Worm (Caenorhabditis elegans) whole organism, young adult: ENCODE data around the gene cutl-24.

Source experiments
- C06A6.2 ChIP-seq: fragments of 200-800 bp; sonication (Bioruptor generic); conservative IDR thresholded peaks from 2 replicates; pipeline ENCODE4 v1.3.6; 2022; ENCODE audit warnings: missing genetic modification characterization, missing compliant biosample characterization
- C17E4.6 ChIP-seq: fragments of 200-800 bp; sonication (Bioruptor generic); IDR thresholded peaks from 2 replicates; pipeline ENCODE4 v1.3.6; 2022; ENCODE audit warnings: missing genetic modification reagents, missing genetic modification characterization, missing compliant biosample characterization
- F10E7.11 ChIP-seq: sonication (generic microtip); optimal IDR thresholded peaks from 2 replicates; lab custom pipeline; 2017; ENCODE audit warnings: mild to moderate bottlenecking, missing genetic modification characterization, moderate library complexity, missing compliant biosample characterization
- F23B12.7 ChIP-seq: sonication (generic microtip); optimal IDR thresholded peaks from 2 replicates; lab custom pipeline; 2017; ENCODE audit warnings: missing genetic modification characterization, mild to moderate bottlenecking, missing compliant biosample characterization, antibody characterized with exemption, moderate library complexity; ENCODE audit not compliant: insufficient read depth
- F33H1.4 ChIP-seq: fragments of 200-800 bp; sonication (Bioruptor generic); IDR thresholded peaks from 2 replicates; pipeline ENCODE4 v1.3.6; 2022; ENCODE audit warnings: missing genetic modification reagents, missing genetic modification characterization, missing compliant biosample characterization
- K12H6.12 ChIP-seq: fragments of 200-800 bp; sonication (Bioruptor generic); optimal IDR thresholded peaks from 2 replicates; lab custom pipeline; 2018; ENCODE audit warnings: mild to moderate bottlenecking, missing genetic modification characterization, missing compliant biosample characterization
- Y95B8A.8 ChIP-seq: fragments of 200-800 bp; sonication (Bioruptor generic); IDR thresholded peaks from 2 replicates; pipeline ENCODE4 v1.3.6; 2022; ENCODE audit warnings: missing genetic modification reagents, missing genetic modification characterization, missing compliant biosample characterization
- athp-1 ChIP-seq: sonication (generic microtip); optimal IDR thresholded peaks from 2 replicates; lab custom pipeline; 2017; ENCODE audit warnings: mild to moderate bottlenecking, missing genetic modification characterization, missing compliant biosample characterization
- attf-5 ChIP-seq: fragments of 200-800 bp; sonication (Bioruptor generic); optimal IDR thresholded peaks from 2 replicates; lab custom pipeline; 2018; ENCODE audit warnings: mild to moderate bottlenecking, missing genetic modification characterization, missing compliant biosample characterization
- attf-6 ChIP-seq: fragments of 200-800 bp; sonication (Bioruptor generic); IDR thresholded peaks from 2 replicates; pipeline ENCODE4 v1.3.6; 2022; ENCODE audit warnings: missing genetic modification reagents, missing genetic modification characterization, missing compliant biosample characterization
- ceh-100 ChIP-seq: fragments of 200-800 bp; sonication (Bioruptor generic); IDR thresholded peaks from 2 replicates; pipeline ENCODE4 v1.3.6; 2022; ENCODE audit warnings: missing genetic modification reagents, missing genetic modification characterization, missing compliant biosample characterization
- efl-1 ChIP-seq: fragments of 150-350 bp; optimal IDR thresholded peaks from 2 replicates; lab custom pipeline; 2014; ENCODE audit warnings: missing biosample characterization, missing genetic modification reagents, missing genetic modification characterization
- egl-18 ChIP-seq: fragments of 200-800 bp; sonication (Bioruptor generic); IDR thresholded peaks from 2 replicates; pipeline ENCODE4 v1.3.6; 2022; ENCODE audit warnings: missing genetic modification reagents, missing genetic modification characterization, missing compliant biosample characterization
- egrh-3 ChIP-seq: fragments of 200-800 bp; sonication (Bioruptor generic); IDR thresholded peaks from 2 replicates; pipeline ENCODE4 v1.3.6; 2022; ENCODE audit warnings: missing genetic modification reagents, missing genetic modification characterization, missing compliant biosample characterization
- ets-4 ChIP-seq: fragments of 200-800 bp; sonication (Bioruptor generic); optimal IDR thresholded peaks from 2 replicates; lab custom pipeline; 2018; ENCODE audit warnings: mild to moderate bottlenecking, missing genetic modification characterization, missing compliant biosample characterization
- hlh-12 ChIP-seq: sonication (generic microtip); optimal IDR thresholded peaks from 2 replicates; lab custom pipeline; 2016; ENCODE audit warnings: missing genetic modification characterization, missing compliant biosample characterization
- let-526 ChIP-seq: fragments of 200-800 bp; sonication (Bioruptor generic); IDR thresholded peaks from 2 replicates; pipeline ENCODE4 v1.3.6; 2022; ENCODE audit warnings: missing genetic modification reagents, missing genetic modification characterization, missing compliant biosample characterization
- lin-35 ChIP-seq, 3 experiments: fragments of 150-350 bp in 2 of 3; sonication (generic microtip) in 1 of 3; optimal IDR thresholded peaks; 2 replicates each; lab custom pipeline; 2014 to 2018; ENCODE audit warnings: missing biosample characterization in 3 of 3, missing genetic modification characterization in 3 of 3, missing genetic modification reagents in 3 of 3
- lin-40 ChIP-seq: sonication (generic microtip); optimal IDR thresholded peaks from 2 replicates; lab custom pipeline; 2016; ENCODE audit warnings: missing genetic modification characterization, mild to moderate bottlenecking, missing compliant biosample characterization, missing genotype, missing genetic modification reagents
- lin-54 ChIP-seq: fragments of 200-800 bp; sonication (Bioruptor generic); optimal IDR thresholded peaks from 2 replicates; lab custom pipeline; 2018; ENCODE audit warnings: mild to moderate bottlenecking, missing genetic modification characterization, missing compliant biosample characterization
- lsy-27 ChIP-seq: sonication (generic microtip); optimal IDR thresholded peaks from 2 replicates; lab custom pipeline; 2017; ENCODE audit warnings: missing genetic modification characterization, mild to moderate bottlenecking, missing compliant biosample characterization, antibody characterized with exemption, missing genotype, borderline replicate concordance; ENCODE audit not compliant: insufficient read depth
- madf-10 ChIP-seq: sonication (generic microtip); optimal IDR thresholded peaks from 2 replicates; lab custom pipeline; 2016; ENCODE audit warnings: mild to moderate bottlenecking, missing genetic modification characterization, missing compliant biosample characterization
- madf-3 ChIP-seq: fragments of 200-800 bp; sonication (Bioruptor generic); IDR thresholded peaks from 2 replicates; pipeline ENCODE4 v1.3.6; 2022; ENCODE audit warnings: missing genetic modification reagents, missing genetic modification characterization, missing compliant biosample characterization
- madf-6 ChIP-seq: fragments of 200-800 bp; sonication (Bioruptor generic); IDR thresholded peaks from 2 replicates; pipeline ENCODE4 v1.3.6; 2022; ENCODE audit warnings: missing genetic modification reagents, missing genetic modification characterization, missing compliant biosample characterization
- madf-8 ChIP-seq: fragments of 200-800 bp; sonication (Bioruptor generic); conservative IDR thresholded peaks from 2 replicates; pipeline ENCODE4 v1.3.6; 2022; ENCODE audit warnings: missing genetic modification reagents, missing genetic modification characterization, missing compliant biosample characterization
- mcd-1 ChIP-seq: fragments of 200-800 bp; sonication (Bioruptor generic); IDR thresholded peaks from 2 replicates; pipeline ENCODE4 v1.3.6; 2022; ENCODE audit warnings: missing genetic modification reagents, missing genetic modification characterization, missing compliant biosample characterization
- mes-4 ChIP-seq: sonication (generic microtip); optimal IDR thresholded peaks from 2 replicates; lab custom pipeline; 2016; ENCODE audit warnings: missing genotype, missing genetic modification characterization, missing compliant biosample characterization
- mxl-1 ChIP-seq: sonication (generic microtip); optimal IDR thresholded peaks from 2 replicates; lab custom pipeline; 2016; ENCODE audit warnings: missing genetic modification characterization, missing compliant biosample characterization
- nfya-1 ChIP-seq: sonication (generic microtip); optimal IDR thresholded peaks from 2 replicates; lab custom pipeline; 2017; ENCODE audit warnings: antibody characterized with exemption, missing compliant biosample characterization, missing genetic modification characterization, borderline replicate concordance; ENCODE audit not compliant: insufficient read depth
- nfya-2 ChIP-seq: fragments of 200-800 bp; sonication (Bioruptor generic); IDR thresholded peaks from 2 replicates; pipeline ENCODE4 v1.3.6; 2022; ENCODE audit warnings: missing genetic modification reagents, missing genetic modification characterization, missing compliant biosample characterization
- nhr-120 ChIP-seq: fragments of 200-800 bp; sonication (Bioruptor generic); IDR thresholded peaks from 2 replicates; pipeline ENCODE4 v1.3.6; 2022; ENCODE audit warnings: missing genetic modification characterization, missing compliant biosample characterization
- nhr-27 ChIP-seq: fragments of 200-800 bp; sonication (Bioruptor generic); optimal IDR thresholded peaks from 2 replicates; lab custom pipeline; 2018; ENCODE audit warnings: mild to moderate bottlenecking, missing genetic modification characterization, moderate library complexity, missing compliant biosample characterization
- rec-8 ChIP-seq, 2 experiments: sonication (generic microtip); optimal IDR thresholded peaks; 2 replicates each; lab custom pipeline; 2016; ENCODE audit warnings: mild to moderate bottlenecking in 2 of 2, missing genetic modification characterization in 2 of 2, missing genetic modification reagents in 2 of 2, missing genotype in 2 of 2, missing biosample characterization in 1 of 2, missing compliant biosample characterization in 1 of 2, moderate library complexity in 1 of 2
- repo-1 ChIP-seq: sonication (generic microtip); optimal IDR thresholded peaks from 2 replicates; lab custom pipeline; 2017; ENCODE audit warnings: mild to moderate bottlenecking, missing genetic modification characterization, missing compliant biosample characterization
- snpc-1.3 ChIP-seq: sonication (generic microtip); optimal IDR thresholded peaks from 2 replicates; lab custom pipeline; 2017; ENCODE audit warnings: missing genetic modification characterization, mild to moderate bottlenecking, missing compliant biosample characterization, antibody characterized with exemption, moderate library complexity, missing genotype, missing genetic modification reagents; ENCODE audit not compliant: insufficient read depth
- snpc-4 ChIP-seq, 5 experiments: fragments of 150-350 bp in 1 of 5; sonication (generic microtip) in 4 of 5; optimal IDR thresholded peaks; 2 replicates each; lab custom pipeline; 2014 to 2018; ENCODE audit warnings: missing genetic modification characterization in 5 of 5, missing biosample characterization in 3 of 5, antibody characterized with exemption in 2 of 5, mild to moderate bottlenecking in 2 of 5, missing compliant biosample characterization in 2 of 5, missing genotype in 2 of 5, moderate library complexity in 2 of 5, missing genetic modification reagents in 1 of 5
- tbx-9 ChIP-seq: sonication (generic microtip); optimal IDR thresholded peaks from 2 replicates; lab custom pipeline; 2016; ENCODE audit warnings: borderline replicate concordance, missing genetic modification characterization, inconsistent platforms, missing compliant biosample characterization
- xnd-1 ChIP-seq: sonication (generic microtip); optimal IDR thresholded peaks from 2 replicates; lab custom pipeline; 2016; ENCODE audit warnings: missing genotype, missing genetic modification reagents, missing genetic modification characterization, missing compliant biosample characterization
- zfh-2 ChIP-seq: fragments of 200-800 bp; sonication (Bioruptor generic); conservative IDR thresholded peaks from 2 replicates; pipeline ENCODE4 v1.3.6; 2022; ENCODE audit warnings: missing genetic modification reagents, missing genetic modification characterization, missing compliant biosample characterization
- ztf-25 ChIP-seq: fragments of 200-800 bp; sonication (Bioruptor generic); IDR thresholded peaks from 2 replicates; pipeline ENCODE4 v1.3.6; 2022; ENCODE audit warnings: missing genetic modification reagents, missing genetic modification characterization, missing compliant biosample characterization
- ztf-3 ChIP-seq: fragments of 200-800 bp; sonication (Bioruptor generic); optimal IDR thresholded peaks from 2 replicates; lab custom pipeline; 2018; ENCODE audit warnings: mild to moderate bottlenecking, missing genetic modification characterization, missing compliant biosample characterization

cutl-24 gene

ce11 chrIV:162530-162929 lies 2.3 kb upstream of the cutl-24 start, which contains the start of gene Y38C1AA.6:
Gene Y38C1AA.6, plus strand, starts transcription at chrIV:162830.
- TF ChIP-seq let-526 (GFP tag; lab: Robert Waterston, UW) = no peak
- TF ChIP-seq madf-6 (GFP tag; lab: Robert Waterston, UW) = no peak
- no peak for TF ChIP-seq C17E4.6
- TF ChIP-seq F10E7.11 (tag; lab: Kevin White, UChicago) = no peak
- no peak for TF ChIP-seq lsy-27 (tag; lab: Kevin White, UChicago)
- no peak for TF ChIP-seq F33H1.4 (GFP tag; lab: Robert Waterston, UW)
- no peak for TF ChIP-seq ztf-3 (GFP tag; lab: Kevin White, UChicago)
- TF ChIP-seq K12H6.12 (tag; lab: Kevin White, UChicago) = no peak
- no peak for TF ChIP-seq lin-54 (GFP tag; lab: Kevin White, UChicago)
- no peak for TF ChIP-seq madf-10 (tag; lab: Kevin White, UChicago)
- no peak for TF ChIP-seq attf-6 (GFP tag; lab: Robert Waterston, UW)
- TF ChIP-seq, all 124 proteins: peak for 0

- TF ChIP-seq zfh-2 (0 out of 2 replicates have a peak, but pooled peaks have one; percentile 14), efl-1 (peak; percentile 39), nhr-27 (tag; lab: Kevin White, UChicago) (no peak)
- TF ChIP-seq, all 124 proteins: peak for 2
Measured at ce11 chrIV:171036-171435, 6.2 kb downstream of the cutl-24 start.

- TF ChIP-seq snpc-1.3 (tag; lab: Kevin White, UChicago) = no peak
- TF ChIP-seq xnd-1 (tag; lab: Kevin White, UChicago) = no peak
- no peak for TF ChIP-seq repo-1 (tag; lab: Kevin White, UChicago)
- TF ChIP-seq nfya-2 (GFP tag; lab: Robert Waterston, UW) = no peak
- no peak for TF ChIP-seq ceh-100 (GFP tag; lab: Robert Waterston, UW)
- TF ChIP-seq Y95B8A.8 = no peak
- TF ChIP-seq nhr-120 (GFP tag; lab: Robert Waterston, UW) = no peak
- no peak for TF ChIP-seq rec-8 (tag; optimal IDR thresholded peaks at IDR 0.05; lab: Kevin White, UChicago)
- TF ChIP-seq madf-3 (GFP tag; lab: Robert Waterston, UW) = no peak
- TF ChIP-seq nfya-1 (tag; lab: Kevin White, UChicago) = no peak
- no peak for TF ChIP-seq mcd-1 (GFP tag; lab: Robert Waterston, UW)
- TF ChIP-seq lin-40 = no peak
Measured at ce11 chrIV:172990-173389, 8.1 kb downstream of the cutl-24 start.

- TF ChIP-seq ets-4 (GFP tag; lab: Kevin White, UChicago) = no peak
Measured at ce11 chrIV:174115-174514, 9.2 kb downstream of the cutl-24 start.

- TF ChIP-seq attf-5 (GFP tag; lab: Kevin White, UChicago) (no peak), ztf-25 (GFP tag; lab: Robert Waterston, UW) (no peak), F23B12.7 (tag; lab: Kevin White, UChicago) (no peak), hlh-12 (tag; lab: Kevin White, UChicago) (no peak), lin-35 (GFP tag; optimal IDR thresholded peaks at IDR 0.05; lab: Kevin White, UChicago) (no peak), mes-4 (tag; lab: Kevin White, UChicago) (no peak), C06A6.2 (GFP tag; lab: Robert Waterston, UW) (no peak), snpc-1.3 (tag; lab: Kevin White, UChicago) (no peak), egrh-3 (peak; percentile 78; the same call in 1 of the 2 replicates), egl-18 (GFP tag; lab: Robert Waterston, UW) (no peak), snpc-4 (GFP tag; optimal IDR thresholded peaks at IDR 0.05; lab: Kevin White, UChicago) (no peak), snpc-4 (tag; optimal IDR thresholded peaks at IDR 0.05; lab: Kevin White, UChicago) (no peak), tbx-9 (tag; lab: Kevin White, UChicago) (no peak), madf-3 (GFP tag; lab: Robert Waterston, UW) (no peak), mxl-1 (tag; lab: Kevin White, UChicago) (no peak), athp-1 (tag; lab: Kevin White, UChicago) (no peak), madf-8 (no peak), Y95B8A.8 (no peak), lin-40 (no peak)
Measured at ce11 chrIV:175698-176097, 10.8 kb downstream of the cutl-24 start.
